Worm (Caenorhabditis elegans): Measurements from ENCODE around the gene erfa-1.

erfa-1 gene

ce11 chrV:6442037-6442436, 8.1 kb downstream of the erfa-1 start, which contains the start of gene T05H4.3:
Gene T05H4.3 (plus strand): TSS chrV:6442337.
- TF ChIP-seq unc-120 (tag; optimal IDR thresholded peaks at IDR 0.05; ENCODE audit: poor library complexity, severe bottlenecking) (no peak), ceh-39 (tag; optimal IDR thresholded peaks at IDR 0.05) (no peak), drap-1 (GFP tag; optimal IDR thresholded peaks at IDR 0.05) (no peak), ztf-11 (tag; optimal IDR thresholded peaks at IDR 0.05) (no peak), bed-3 (GFP tag; optimal IDR thresholded peaks at IDR 0.05) (no peak)

- TF ChIP-seq ztf-11 (tag; optimal IDR thresholded peaks at IDR 0.05), result no peak
- no peak for TF ChIP-seq ceh-43 (GFP tag; optimal IDR thresholded peaks at IDR 0.05)
- TF ChIP-seq flh-1 (GFP tag; optimal IDR thresholded peaks at IDR 0.05), result no peak
- no peak for TF ChIP-seq sem-2 (GFP tag; optimal IDR thresholded peaks at IDR 0.05)
- no peak for TF ChIP-seq cnd-1 (tag; optimal IDR thresholded peaks at IDR 0.05)
- TF ChIP-seq mep-1 (tag; optimal IDR thresholded peaks at IDR 0.05), result no peak
- TF ChIP-seq lin-13 (tag; optimal IDR thresholded peaks at IDR 0.05), result no peak
These were observed 14.4 kb downstream of the erfa-1 start, which contains the start of gene fbxa-196 for ce11 chrV:6448356-6448755. Gene fbxa-196 (plus strand): TSS chrV:6448656.

DNA sequence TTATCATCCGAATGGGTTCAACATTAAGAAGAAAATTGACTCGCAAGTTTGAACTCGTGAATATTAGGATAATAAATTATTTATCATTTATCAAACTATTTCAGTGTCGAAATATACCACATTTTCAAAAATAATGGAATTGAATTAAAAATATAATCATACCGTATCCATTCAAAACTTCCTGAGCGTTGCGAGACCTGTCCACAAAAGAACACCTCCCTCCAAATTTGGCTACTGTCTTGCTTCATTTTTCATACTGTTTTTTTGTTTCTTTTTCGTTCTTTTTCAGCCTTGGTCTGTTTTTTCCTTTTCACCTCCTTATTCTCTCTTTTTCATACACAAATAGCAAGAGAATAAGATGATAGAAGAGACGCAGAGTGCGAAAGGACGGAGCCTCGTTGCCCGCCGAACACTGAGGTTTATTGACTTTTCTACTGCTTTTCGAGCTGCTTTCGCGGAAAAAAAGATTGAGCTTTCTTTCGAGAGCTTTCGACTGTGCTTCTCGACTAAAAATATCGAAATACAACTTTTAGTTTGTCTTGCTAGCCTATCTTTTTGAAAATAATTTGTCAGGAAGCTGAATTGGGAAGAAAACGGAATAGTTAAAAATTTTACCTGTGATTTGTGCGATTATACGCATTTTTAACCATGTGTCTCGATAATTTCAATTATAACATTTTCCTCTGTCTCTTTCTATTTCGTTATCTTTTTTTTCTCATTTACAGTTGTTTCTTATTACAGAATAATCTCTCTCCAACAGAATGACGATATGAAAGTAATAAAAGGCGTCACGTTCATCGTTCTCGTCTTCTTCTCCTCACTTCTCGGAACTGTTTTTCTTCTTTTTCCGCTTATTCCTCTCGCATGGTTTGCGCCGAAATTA, 16.4 kb downstream of the erfa-1 start, which contains the start of gene acl-8:
Gene acl-8 (plus strand): TSS at position 742 of the 883 bp plus-strand sequence.
- no peak for TF ChIP-seq nhr-12 (tag; optimal IDR thresholded peaks at IDR 0.05)
- no peak for TF ChIP-seq ces-1 (GFP tag; optimal IDR thresholded peaks at IDR 0.05)
- TF ChIP-seq snpc-4 (tag; optimal IDR thresholded peaks at IDR 0.05), result no peak
- no peak for TF ChIP-seq ztf-11 (tag; optimal IDR thresholded peaks at IDR 0.05)
- no peak for TF ChIP-seq lin-13 (tag; optimal IDR thresholded peaks at IDR 0.05)
- no peak for TF ChIP-seq sptf-1 (tag; optimal IDR thresholded peaks at IDR 0.05)
- TF ChIP-seq cnd-1 (tag; optimal IDR thresholded peaks at IDR 0.05), result no peak
- TF ChIP-seq nhr-237 (tag; optimal IDR thresholded peaks at IDR 0.05), result no peak
- TF ChIP-seq nhr-76 (tag; optimal IDR thresholded peaks at IDR 0.05), result no peak

ce11 chrV:6453122-6453521, 19.2 kb downstream of the erfa-1 start, which contains the start of gene acl-9:
Gene acl-9 (plus strand): TSS chrV:6453226.
- no peak for TF ChIP-seq nhr-76 (tag; optimal IDR thresholded peaks at IDR 0.05)
- TF ChIP-seq elt-3 (tag; optimal IDR thresholded peaks at IDR 0.05), result no peak
- TF ChIP-seq unc-62 (GFP tag; optimal IDR thresholded peaks at IDR 0.05), result no peak
- no peak for TF ChIP-seq unc-39 (tag; optimal IDR thresholded peaks at IDR 0.05)
- no peak for TF ChIP-seq lin-13 (tag; optimal IDR thresholded peaks at IDR 0.05)
- no peak for TF ChIP-seq snpc-4 (tag; optimal IDR thresholded peaks at IDR 0.05)
- TF ChIP-seq nhr-2 (tag; optimal IDR thresholded peaks at IDR 0.05), result no peak
- TF ChIP-seq pha-4 (tag; optimal IDR thresholded peaks at IDR 0.05), result no peak
- TF ChIP-seq nhr-12 (tag; optimal IDR thresholded peaks at IDR 0.05), result no peak
- no peak for TF ChIP-seq blmp-1 (tag; optimal IDR thresholded peaks at IDR 0.05)
- no peak for TF ChIP-seq zip-8 (tag; optimal IDR thresholded peaks at IDR 0.05)
- no peak for TF ChIP-seq M03D4.4 (tag; optimal IDR thresholded peaks at IDR 0.05)

ce11 chrV:6456903-6457302, 23.0 kb downstream of the erfa-1 start:
- TF ChIP-seq nhr-28 (tag; optimal IDR thresholded peaks at IDR 0.05) (no peak), sem-2 (GFP tag; optimal IDR thresholded peaks at IDR 0.05) (no peak), nhr-237 (tag; optimal IDR thresholded peaks at IDR 0.05) (no peak), hlh-1 (tag; optimal IDR thresholded peaks at IDR 0.05) (peak; percentile 66), ces-1 (GFP tag; optimal IDR thresholded peaks at IDR 0.05) (no peak), unc-62 (GFP tag; optimal IDR thresholded peaks at IDR 0.05) (peak; percentile 3), ceh-83 (GFP tag; optimal IDR thresholded peaks at IDR 0.05) (no peak), unc-39 (tag; optimal IDR thresholded peaks at IDR 0.05) (no peak), elt-1 (tag; optimal IDR thresholded peaks at IDR 0.05; ENCODE audit: borderline replicate concordance, insufficient read depth) (no peak), mls-2 (tag; optimal IDR thresholded peaks at IDR 0.05) (no peak), unc-120 (tag; optimal IDR thresholded peaks at IDR 0.05; ENCODE audit: poor library complexity, severe bottlenecking) (no peak), tbx-8 (GFP tag; optimal IDR thresholded peaks at IDR 0.05) (no peak), cnd-1 (tag; optimal IDR thresholded peaks at IDR 0.05) (no peak)
